Fruit fly (Drosophila melanogaster) whole organism, embryonic: ENCODE data around the gene CG7377.

Experiments used
- BEAF-32 ChIP-seq: fragments of 200-800 bp; sonication (Bioruptor generic); optimal IDR thresholded peaks from 3 replicates; lab custom pipeline; 2017; ENCODE audit warnings: missing biosample characterization, missing genetic modification characterization, mild to moderate bottlenecking, moderate library complexity, missing genetic modification reagents
- Bdp1 ChIP-seq: fragments of 200-800 bp; sonication (Bioruptor generic); optimal IDR thresholded peaks from 3 replicates; lab custom pipeline; 2016; ENCODE audit warnings: missing biosample characterization, missing genetic modification characterization
- Bgb ChIP-seq: fragments of 200-800 bp; sonication (Bioruptor generic); IDR thresholded peaks from 2 replicates; pipeline ENCODE4 v1.3.6; 2022; ENCODE audit warnings: missing biosample characterization, missing genetic modification characterization; ENCODE audit not compliant: partially characterized antibody
- CG10462 ChIP-seq: fragments of 200-800 bp; sonication (Bioruptor generic); optimal IDR thresholded peaks from 2 replicates; lab custom pipeline; 2016; ENCODE audit warnings: missing biosample characterization, missing genetic modification characterization
- CG10654 ChIP-seq: fragments of 200-800 bp; sonication (Bioruptor generic); optimal IDR thresholded peaks from 2 replicates; lab custom pipeline; 2016; ENCODE audit warnings: missing biosample characterization, missing genetic modification characterization
- CG11093 ChIP-seq: fragments of 200-800 bp; sonication (Bioruptor generic); IDR thresholded peaks from 3 replicates; pipeline ENCODE4 v1.3.6; 2022; ENCODE audit warnings: missing biosample characterization, missing genetic modification characterization
- CG12071 ChIP-seq: fragments of 200-800 bp; sonication (Bioruptor generic); optimal IDR thresholded peaks from 3 replicates; lab custom pipeline; 2018; ENCODE audit warnings: missing biosample characterization, mild to moderate bottlenecking, missing genetic modification characterization
- CG15514 ChIP-seq: fragments of 200-800 bp; sonication (Bioruptor generic); optimal IDR thresholded peaks from 3 replicates; lab custom pipeline; 2017; ENCODE audit warnings: missing biosample characterization, missing genetic modification characterization, mild to moderate bottlenecking, moderate library complexity, missing genetic modification reagents
- CG2116 ChIP-seq: fragments of 200-800 bp; sonication (Bioruptor generic); optimal IDR thresholded peaks from 3 replicates; lab custom pipeline; 2018; ENCODE audit warnings: missing biosample characterization, mild to moderate bottlenecking, missing genetic modification characterization
- CG2199 ChIP-seq: fragments of 200-800 bp; sonication (Bioruptor generic); IDR thresholded peaks from 3 replicates; pipeline ENCODE4 v1.3.6; 2022; ENCODE audit warnings: missing biosample characterization, missing genetic modification characterization
- CG31388 ChIP-seq: fragments of 200-800 bp; sonication (Bioruptor generic); optimal IDR thresholded peaks from 2 replicates; lab custom pipeline; 2016; ENCODE audit warnings: missing biosample characterization, missing genetic modification characterization
- CG4360 ChIP-seq: fragments of 200-800 bp; sonication (Bioruptor generic); IDR thresholded peaks from 2 replicates; pipeline ENCODE4 v1.3.6; 2022; ENCODE audit warnings: missing biosample characterization, missing genetic modification characterization
- CG43689 ChIP-seq: fragments of 200-800 bp; sonication (Bioruptor generic); IDR thresholded peaks from 2 replicates; pipeline ENCODE4 v1.3.6; 2022; ENCODE audit warnings: missing biosample characterization, missing genetic modification characterization
- CG6689 ChIP-seq: fragments of 200-800 bp; sonication (Bioruptor generic); IDR thresholded peaks from 2 replicates; pipeline ENCODE4 v1.3.6; 2022; ENCODE audit warnings: missing biosample characterization, missing genetic modification characterization
- CG6765 ChIP-seq: fragments of 200-800 bp; sonication (Bioruptor generic); optimal IDR thresholded peaks from 3 replicates; lab custom pipeline; 2017; ENCODE audit warnings: missing biosample characterization, mild to moderate bottlenecking, missing genetic modification characterization
- Dip3 ChIP-seq: fragments of 200-800 bp; sonication (Bioruptor generic); optimal IDR thresholded peaks from 3 replicates; lab custom pipeline; 2016; ENCODE audit warnings: missing biosample characterization, missing genetic modification characterization
- Dll ChIP-seq: fragments of 200-800 bp; sonication (Bioruptor generic); IDR thresholded peaks from 4 replicates; pipeline ENCODE4 v1.3.6; 2022; ENCODE audit warnings: missing biosample characterization, missing genetic modification characterization; ENCODE audit not compliant: partially characterized antibody
- Doc2 ChIP-seq: fragments of 200-800 bp; sonication (Bioruptor generic); IDR thresholded peaks from 2 replicates; pipeline ENCODE4 v1.3.6; 2022; ENCODE audit warnings: missing biosample characterization, missing genetic modification characterization
- Gug ChIP-seq: fragments of 200-800 bp; sonication (Bioruptor generic); IDR thresholded peaks from 4 replicates; pipeline ENCODE4 v1.3.6; 2022; ENCODE audit warnings: missing biosample characterization, missing genetic modification characterization
- HLH4C ChIP-seq: fragments of 200-800 bp; sonication (Bioruptor generic); IDR thresholded peaks from 3 replicates; pipeline ENCODE4 v1.3.6; 2022; ENCODE audit warnings: missing biosample characterization, missing genetic modification characterization; ENCODE audit not compliant: partially characterized antibody
- HmgD ChIP-seq: fragments of 200-800 bp; sonication (Bioruptor generic); optimal IDR thresholded peaks from 3 replicates; lab custom pipeline; 2016; ENCODE audit warnings: missing biosample characterization, missing genetic modification characterization
- Kr ChIP-seq: fragments of 200-800 bp; sonication (Bioruptor generic); optimal IDR thresholded peaks from 2 replicates; lab custom pipeline; 2017; ENCODE audit warnings: missing biosample characterization, mild to moderate bottlenecking, missing genetic modification characterization
- Oli ChIP-seq: fragments of 200-800 bp; sonication (Bioruptor generic); optimal IDR thresholded peaks from 2 replicates; lab custom pipeline; 2018; ENCODE audit warnings: missing biosample characterization, mild to moderate bottlenecking, missing genetic modification characterization, moderate library complexity
- Ravus ChIP-seq: fragments of 200-800 bp; sonication (Bioruptor generic); IDR thresholded peaks from 2 replicates; pipeline ENCODE4 v1.3.6; 2022; ENCODE audit warnings: missing biosample characterization, missing genetic modification characterization
- aop ChIP-seq: fragments of 200-800 bp; sonication (Bioruptor generic); IDR thresholded peaks from 2 replicates; pipeline ENCODE4 v1.3.6; 2022; ENCODE audit warnings: missing biosample characterization, missing genetic modification characterization
- bab2 ChIP-seq: fragments of 200-800 bp; sonication (Bioruptor generic); optimal IDR thresholded peaks from 2 replicates; lab custom pipeline; 2016; ENCODE audit warnings: missing biosample characterization, missing genetic modification characterization
- bsh ChIP-seq, 2 experiments: fragments of 200-800 bp; sonication (Bioruptor generic); optimal IDR thresholded peaks; 2 replicates each; lab custom pipeline; 2017 to 2018; ENCODE audit warnings: mild to moderate bottlenecking in 2 of 2, missing biosample characterization in 2 of 2, missing genetic modification characterization in 2 of 2, moderate library complexity in 1 of 2
- cato ChIP-seq: fragments of 200-800 bp; sonication (Bioruptor generic); optimal IDR thresholded peaks from 2 replicates; lab custom pipeline; 2016; ENCODE audit warnings: missing biosample characterization, missing genetic modification characterization, borderline replicate concordance
- cg ChIP-seq: fragments of 200-800 bp; sonication (Bioruptor generic); optimal IDR thresholded peaks from 3 replicates; lab custom pipeline; 2019; ENCODE audit warnings: missing biosample characterization, mild to moderate bottlenecking, missing genetic modification characterization, moderate library complexity
- dan ChIP-seq: fragments of 200-800 bp; sonication (Bioruptor generic); IDR thresholded peaks from 2 replicates; pipeline ENCODE4 v1.3.6; 2022; ENCODE audit warnings: missing biosample characterization, missing genetic modification characterization
- eve ChIP-seq, 2 experiments: fragments of >200 bp; optimal IDR thresholded peaks; 2 replicates each; lab custom pipeline; 2017; ENCODE audit warnings: missing biosample characterization in 2 of 2, missing genetic modification characterization in 2 of 2
- exex ChIP-seq: fragments of 200-800 bp; sonication (Bioruptor generic); optimal IDR thresholded peaks from 4 replicates; lab custom pipeline; 2018; ENCODE audit warnings: missing biosample characterization, mild to moderate bottlenecking, missing genetic modification characterization, moderate library complexity
- fd64A ChIP-seq: fragments of 200-800 bp; sonication (Bioruptor generic); optimal IDR thresholded peaks from 3 replicates; lab custom pipeline; 2018; ENCODE audit warnings: missing biosample characterization, mild to moderate bottlenecking, missing genetic modification characterization
- gce ChIP-seq: fragments of 200-800 bp; sonication (Bioruptor generic); IDR thresholded peaks from 3 replicates; pipeline ENCODE4 v1.3.6; 2022; ENCODE audit warnings: missing biosample characterization, missing genetic modification characterization
- gem ChIP-seq: fragments of 200-800 bp; sonication (Bioruptor generic); optimal IDR thresholded peaks from 2 replicates; lab custom pipeline; 2019; ENCODE audit warnings: missing biosample characterization, mild to moderate bottlenecking, missing genetic modification characterization, moderate library complexity
- gfzf ChIP-seq: fragments of 200-800 bp; sonication (Bioruptor generic); optimal IDR thresholded peaks from 2 replicates; lab custom pipeline; 2016; ENCODE audit warnings: missing biosample characterization, mild to moderate bottlenecking, missing genetic modification characterization, moderate library complexity
- hkb ChIP-seq, 2 experiments: fragments of 200-800 bp in 1 of 2; fragments of >200 bp in 1 of 2; sonication (Bioruptor generic) in 1 of 2; IDR thresholded peaks in 1 of 2; optimal IDR thresholded peaks in 1 of 2; 2 replicates each; pipeline versions ENCODE4 v1.3.6 to Lab custom; 2017 to 2022; ENCODE audit warnings: missing biosample characterization in 1 of 2, missing genetic modification characterization in 1 of 2
- hth ChIP-seq: fragments of >200 bp; optimal IDR thresholded peaks from 2 replicates; lab custom pipeline; 2017; ENCODE audit warnings: inconsistent platforms
- insv ChIP-seq, 2 experiments: fragments of 200-800 bp; sonication (Bioruptor generic); optimal IDR thresholded peaks; 3 replicates each; lab custom pipeline; 2016 to 2018; ENCODE audit warnings: missing biosample characterization in 2 of 2, missing genetic modification characterization in 2 of 2
- ken ChIP-seq: fragments of 200-800 bp; sonication (Bioruptor generic); IDR thresholded peaks from 3 replicates; pipeline ENCODE4 v1.3.6; 2022; ENCODE audit warnings: missing biosample characterization, missing genetic modification characterization
- klu ChIP-seq: fragments of 200-800 bp; sonication (Bioruptor generic); IDR thresholded peaks from 2 replicates; pipeline ENCODE4 v1.3.6; 2022; ENCODE audit warnings: missing biosample characterization, missing genetic modification characterization
- otp ChIP-seq: fragments of 200-800 bp; sonication (Bioruptor generic); IDR thresholded peaks from 3 replicates; pipeline ENCODE4, ENCODE4 v1.3.6; 2022; ENCODE audit warnings: missing biosample characterization, missing genetic modification characterization
- p53 ChIP-seq: fragments of 200-800 bp; sonication (Bioruptor generic); optimal IDR thresholded peaks from 2 replicates; lab custom pipeline; 2016; ENCODE audit warnings: missing biosample characterization, missing genetic modification characterization
- pnt ChIP-seq: fragments of 200-800 bp; sonication (Bioruptor generic); optimal IDR thresholded peaks from 3 replicates; lab custom pipeline; 2016; ENCODE audit warnings: missing biosample characterization, missing genetic modification characterization
- seq ChIP-seq: fragments of 200-800 bp; sonication (Bioruptor generic); IDR thresholded peaks from 2 replicates; pipeline ENCODE4 v1.3.6; 2022; ENCODE audit warnings: missing biosample characterization, missing genetic modification characterization
- tin ChIP-seq: fragments of 200-800 bp; sonication (Bioruptor generic); optimal IDR thresholded peaks from 3 replicates; lab custom pipeline; 2016; ENCODE audit warnings: missing biosample characterization, missing genetic modification characterization
- tll ChIP-seq, 2 experiments: fragments of 200-800 bp in 1 of 2; fragments of >200 bp in 1 of 2; sonication (Bioruptor generic) in 1 of 2; optimal IDR thresholded peaks; 2 replicates each; lab custom pipeline; 2017 to 2019; ENCODE audit warnings: missing biosample characterization in 2 of 2, missing genetic modification characterization in 2 of 2, mild to moderate bottlenecking in 1 of 2, moderate library complexity in 1 of 2
- toy ChIP-seq: fragments of 200-800 bp; sonication (Bioruptor generic); IDR thresholded peaks from 2 replicates; pipeline ENCODE4 v1.3.6; 2022; ENCODE audit warnings: missing biosample characterization, missing genetic modification characterization
- usp ChIP-seq: fragments of >200 bp; optimal IDR thresholded peaks from 2 replicates; lab custom pipeline; 2017; ENCODE audit warnings: missing biosample characterization, missing genetic modification characterization

CG7377 gene

dm6 chr3L:11555662-11556460 is 33.6 kb upstream of the CG7377 start (continued):
- TF ChIP-seq hkb (optimal IDR thresholded peaks at IDR 0.05; lab: Kevin White, UChicago) = no peak
- TF ChIP-seq hkb (GFP tag; IDR thresholded peaks at IDR 0.05; lab: Robert Waterston, UW) = 0 out of 2 replicates have a peak, but pooled peaks have one; percentile 28
- TF ChIP-seq CG31388 (GFP tag; lab: Kevin White, UChicago) = no peak
- TF ChIP-seq CG2199 (GFP tag; lab: Robert Waterston, UW) = no peak
- TF ChIP-seq usp (GFP tag; lab: Kevin White, UChicago) = no peak
- TF ChIP-seq CG12071 = peak; percentile 18
- TF ChIP-seq hth (lab: Kevin White, UChicago) = no peak
- TF ChIP-seq CG4360 (GFP tag; lab: Robert Waterston, UW) = peak; percentile 92
- peak; percentile 52 for TF ChIP-seq CG10462 (GFP tag; lab: Kevin White, UChicago)
- TF ChIP-seq bsh (GFP tag; optimal IDR thresholded peaks at IDR 0.05; lab: Kevin White, UChicago) = peak in 1 of 2 experiments; percentile 89
- peak; percentile 38 for TF ChIP-seq pnt (GFP tag; lab: Kevin White, UChicago)
- TF ChIP-seq CG15514 (GFP tag; lab: Kevin White, UChicago) = peak; percentile 9
- TF ChIP-seq ken (GFP tag; lab: Robert Waterston, UW) = no peak
- no peak for TF ChIP-seq tll (GFP tag; optimal IDR thresholded peaks at IDR 0.05; lab: Kevin White, UChicago)
- TF ChIP-seq Dip3 (GFP tag; lab: Kevin White, UChicago) = no peak
- no peak for TF ChIP-seq toy
- no peak for TF ChIP-seq p53
- peak; percentile 46 for TF ChIP-seq CG10654 (GFP tag; lab: Kevin White, UChicago)
- TF ChIP-seq gfzf (GFP tag; lab: Kevin White, UChicago) = no peak
- TF ChIP-seq BEAF-32 (GFP tag; lab: Kevin White, UChicago) = no peak
- TF ChIP-seq Doc2 = no peak
- TF ChIP-seq Ravus = no peak
- peak; percentile 36; the same call in 1 of the 2 replicates for TF ChIP-seq klu (GFP tag; lab: Robert Waterston, UW)
- TF ChIP-seq seq (GFP tag; lab: Robert Waterston, UW) = no peak
- no peak for TF ChIP-seq HLH4C
- peak; percentile 46; the same call in 1 of the 2 replicates for TF ChIP-seq CG6689 (GFP tag; lab: Robert Waterston, UW)
- peak; percentile 59 for TF ChIP-seq CG6765 (GFP tag; lab: Kevin White, UChicago)
- peak; percentile 35 for TF ChIP-seq CG2116
- no peak for TF ChIP-seq dan (GFP tag; lab: Robert Waterston, UW)
- 0 out of 2 replicates have a peak, but pooled peaks have one; percentile 42 for TF ChIP-seq aop (GFP tag; lab: Robert Waterston, UW)
- no peak for TF ChIP-seq insv (GFP tag; optimal IDR thresholded peaks at IDR 0.05; lab: Kevin White, UChicago)
- peak; percentile 20 for TF ChIP-seq fd64A (GFP tag; lab: Kevin White, UChicago)
- TF ChIP-seq Bdp1 = no peak
- 0 out of 3 replicates have a peak, but pooled peaks have one; percentile 40 for TF ChIP-seq CG11093 (GFP tag; lab: Robert Waterston, UW)
- TF ChIP-seq Dll (GFP tag; lab: Robert Waterston, UW) = no peak
- peak; percentile 21 for TF ChIP-seq exex (tag; lab: Kevin White, UChicago)
- no peak for TF ChIP-seq cg (GFP tag; lab: Kevin White, UChicago)
- peak; percentile 51; the same call in 1 of the 2 replicates for TF ChIP-seq Bgb (GFP tag; lab: Robert Waterston, UW)
- peak; percentile 26; the same call in 1 of the 3 replicates for TF ChIP-seq gce (GFP tag; lab: Robert Waterston, UW)
- TF ChIP-seq HmgD (GFP tag; lab: Kevin White, UChicago) = no peak
- peak; percentile 41 for TF ChIP-seq tin
- TF ChIP-seq Gug (GFP tag; lab: Robert Waterston, UW) = no peak
- peak in 1 of 2 experiments; percentile 58 for TF ChIP-seq eve (GFP tag; optimal IDR thresholded peaks at IDR 0.05; lab: Kevin White, UChicago)
- TF ChIP-seq bab2 = peak; percentile 62
- peak; percentile 77 for TF ChIP-seq Oli (tag; lab: Kevin White, UChicago)
- TF ChIP-seq otp (GFP tag; lab: Robert Waterston, UW) = no peak
- no peak for TF ChIP-seq Kr
- peak; percentile 33 for TF ChIP-seq cato (GFP tag; lab: Kevin White, UChicago)
- peak; percentile 91 for TF ChIP-seq gem (tag; lab: Kevin White, UChicago)
- no peak for TF ChIP-seq CG43689 (GFP tag; lab: Robert Waterston, UW)
